Worm (Caenorhabditis elegans): ENCODE results near the gene abcx-1.

DNA sequence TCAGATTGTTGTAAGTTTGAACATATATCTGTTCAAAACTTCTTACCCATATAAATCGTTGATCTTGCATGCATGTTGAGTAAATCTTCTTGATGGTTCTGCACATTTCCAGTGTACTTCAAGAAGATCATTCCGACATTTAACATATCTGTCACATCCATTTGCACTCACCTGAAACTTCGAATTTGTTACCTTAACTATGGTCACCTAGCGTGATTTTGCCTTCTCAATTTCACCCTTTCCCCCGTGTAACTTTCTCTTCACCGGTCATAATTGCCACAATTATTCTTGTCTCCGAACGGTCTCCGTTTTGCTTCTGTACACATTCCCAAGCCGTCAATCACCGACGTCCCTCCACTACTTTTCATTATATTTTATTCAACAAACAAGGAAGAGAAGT is 18.6 kb upstream of the abcx-1 start:
- TF ChIP-seq nhr-11 (tag; optimal IDR thresholded peaks at IDR 0.05): no peak
- no peak for TF ChIP-seq skn-1 (tag; optimal IDR thresholded peaks at IDR 0.05)
- no peak for TF ChIP-seq unc-62 (GFP tag; optimal IDR thresholded peaks at IDR 0.05)
- TF ChIP-seq ZK546.5 (tag; optimal IDR thresholded peaks at IDR 0.05): no peak
- no peak for TF ChIP-seq snpc-4 (tag; optimal IDR thresholded peaks at IDR 0.05)
- TF ChIP-seq unc-39 (tag; optimal IDR thresholded peaks at IDR 0.05): no peak
- TF ChIP-seq lin-11 (tag; optimal IDR thresholded peaks at IDR 0.05): no peak

All from whole organism, L2 larva.